Fruit fly (Drosophila melanogaster) whole organism, embryonic: Measurements from ENCODE around the gene Ldaf1.
A peak's percentile ranks its signal among the peaks of the same experiment; 100 is the strongest.

Experiments
- Awh ChIP-seq: fragments of 200-800 bp; sonication (Bioruptor generic); IDR thresholded peaks from 2 replicates; pipeline ENCODE4, ENCODE4 v1.3.6; 2022; ENCODE audit warnings: missing biosample characterization, missing genetic modification characterization
- C15 ChIP-seq: fragments of 200-800 bp; sonication (Bioruptor generic); IDR thresholded peaks from 3 replicates; pipeline ENCODE4 v1.3.6; 2022; ENCODE audit warnings: missing biosample characterization, missing genetic modification characterization
- CG1024 ChIP-seq: fragments of 200-800 bp; sonication (Bioruptor generic); IDR thresholded peaks from 2 replicates; pipeline ENCODE4 v1.3.6; 2022; ENCODE audit warnings: missing biosample characterization, missing genetic modification characterization
- CG13424 ChIP-seq: fragments of 200-800 bp; sonication (Bioruptor generic); optimal IDR thresholded peaks from 2 replicates; lab custom pipeline; 2019; ENCODE audit warnings: missing biosample characterization, mild to moderate bottlenecking, missing genetic modification characterization, moderate library complexity
- CG14965 ChIP-seq: fragments of 200-800 bp; sonication (Bioruptor generic); optimal IDR thresholded peaks from 2 replicates; lab custom pipeline; 2016; ENCODE audit warnings: missing biosample characterization, missing genetic modification characterization, borderline replicate concordance
- CG1647 ChIP-seq: fragments of 200-800 bp; sonication (Bioruptor generic); optimal IDR thresholded peaks from 3 replicates; lab custom pipeline; 2016; ENCODE audit warnings: missing biosample characterization, missing genetic modification characterization
- CG16779 ChIP-seq: fragments of 200-800 bp; sonication (Bioruptor generic); IDR thresholded peaks from 2 replicates; pipeline ENCODE4 v1.3.6; 2022; ENCODE audit warnings: missing biosample characterization, missing genetic modification characterization
- CG17829 ChIP-seq: fragments of 200-800 bp; optimal IDR thresholded peaks from 2 replicates; lab custom pipeline; 2019; ENCODE audit warnings: missing biosample characterization, mild to moderate bottlenecking, missing genetic modification characterization, moderate library complexity
- CG2116 ChIP-seq: fragments of 200-800 bp; sonication (Bioruptor generic); optimal IDR thresholded peaks from 3 replicates; lab custom pipeline; 2018; ENCODE audit warnings: missing biosample characterization, mild to moderate bottlenecking, missing genetic modification characterization
- CG2129 ChIP-seq: fragments of 200-800 bp; sonication (Bioruptor generic); IDR thresholded peaks from 2 replicates; pipeline ENCODE4 v1.3.6; 2022; ENCODE audit warnings: missing biosample characterization, missing genetic modification characterization; ENCODE audit not compliant: partially characterized antibody
- CG2202 ChIP-seq: fragments of 200-800 bp; sonication (Bioruptor generic); optimal IDR thresholded peaks from 2 replicates; lab custom pipeline; 2018; ENCODE audit warnings: missing biosample characterization, mild to moderate bottlenecking, missing genetic modification characterization
- CG33557 ChIP-seq: fragments of 200-800 bp; sonication (Bioruptor generic); optimal IDR thresholded peaks from 2 replicates; lab custom pipeline; 2019; ENCODE audit warnings: missing biosample characterization, mild to moderate bottlenecking, missing genetic modification characterization, moderate library complexity
- CG4730 ChIP-seq: fragments of 200-800 bp; sonication (Bioruptor generic); IDR thresholded peaks from 2 replicates; pipeline ENCODE4 v1.3.6; 2022; ENCODE audit warnings: missing biosample characterization, missing genetic modification characterization
- CG4820 ChIP-seq: fragments of 200-800 bp; sonication (Bioruptor generic); optimal IDR thresholded peaks from 3 replicates; lab custom pipeline; 2016; ENCODE audit warnings: missing biosample characterization, missing genetic modification characterization
- CG6175 ChIP-seq: fragments of 200-800 bp; sonication (Bioruptor generic); IDR thresholded peaks from 3 replicates; pipeline ENCODE4 v1.3.6; 2022; ENCODE audit warnings: missing biosample characterization, missing genetic modification characterization
- CG6813 ChIP-seq: fragments of 200-800 bp; sonication (Bioruptor generic); optimal IDR thresholded peaks from 2 replicates; lab custom pipeline; 2017; ENCODE audit warnings: missing biosample characterization, missing genetic modification characterization, mild to moderate bottlenecking, moderate library complexity, missing genetic modification reagents
- CG7271 ChIP-seq: fragments of 200-800 bp; sonication (Bioruptor generic); optimal IDR thresholded peaks from 2 replicates; lab custom pipeline; 2018; ENCODE audit warnings: missing biosample characterization, mild to moderate bottlenecking, missing genetic modification characterization, moderate library complexity
- CG7839 ChIP-seq: fragments of 200-800 bp; sonication (Bioruptor generic); optimal IDR thresholded peaks from 3 replicates; lab custom pipeline; 2018; ENCODE audit warnings: missing biosample characterization, mild to moderate bottlenecking, missing genetic modification characterization, moderate library complexity
- CG9727 ChIP-seq: fragments of 200-800 bp; sonication (Bioruptor generic); optimal IDR thresholded peaks from 3 replicates; lab custom pipeline; 2017; ENCODE audit warnings: missing biosample characterization, mild to moderate bottlenecking, missing genetic modification characterization
- CG9797 ChIP-seq: fragments of 200-800 bp; sonication (Bioruptor generic); optimal IDR thresholded peaks from 3 replicates; lab custom pipeline; 2018; ENCODE audit warnings: missing biosample characterization, mild to moderate bottlenecking, missing genetic modification characterization
- CG9932 ChIP-seq: fragments of 200-800 bp; sonication (Bioruptor generic); IDR thresholded peaks from 2 replicates; pipeline ENCODE4 v1.3.6; 2022; ENCODE audit warnings: missing biosample characterization, missing genetic modification characterization
- CrebB ChIP-seq: fragments of 200-800 bp; sonication (Bioruptor generic); optimal IDR thresholded peaks from 3 replicates; lab custom pipeline; 2018; ENCODE audit warnings: missing biosample characterization, mild to moderate bottlenecking, missing genetic modification characterization
- D19B ChIP-seq: fragments of 200-800 bp; sonication (Bioruptor generic); optimal IDR thresholded peaks from 2 replicates; lab custom pipeline; 2017; ENCODE audit warnings: missing biosample characterization, mild to moderate bottlenecking, missing genetic modification characterization
- Doc2 ChIP-seq: fragments of 200-800 bp; sonication (Bioruptor generic); IDR thresholded peaks from 2 replicates; pipeline ENCODE4 v1.3.6; 2022; ENCODE audit warnings: missing biosample characterization, missing genetic modification characterization
- Gug ChIP-seq: fragments of 200-800 bp; sonication (Bioruptor generic); IDR thresholded peaks from 4 replicates; pipeline ENCODE4 v1.3.6; 2022; ENCODE audit warnings: missing biosample characterization, missing genetic modification characterization
- HHEX ChIP-seq: fragments of 200-800 bp; sonication (Bioruptor generic); optimal IDR thresholded peaks from 3 replicates; lab custom pipeline; 2017; ENCODE audit warnings: missing biosample characterization, mild to moderate bottlenecking, missing genetic modification characterization, missing genetic modification reagents
- HLHmδ ChIP-seq: fragments of 200-800 bp; sonication (Bioruptor generic); optimal IDR thresholded peaks from 2 replicates; lab custom pipeline; 2018; ENCODE audit warnings: missing biosample characterization, mild to moderate bottlenecking, missing genetic modification characterization, moderate library complexity
- Jarid2 ChIP-seq: fragments of 200-800 bp; sonication (Bioruptor generic); optimal IDR thresholded peaks from 3 replicates; lab custom pipeline; 2017; ENCODE audit warnings: mild to moderate bottlenecking, missing biosample characterization, missing genetic modification reagents, missing genetic modification characterization
- MBD-R2 ChIP-seq: fragments of 200-800 bp; sonication (Bioruptor generic); IDR thresholded peaks from 2 replicates; pipeline ENCODE4 v1.3.6; 2022; ENCODE audit warnings: missing biosample characterization, missing genetic modification characterization
- Ptx1 ChIP-seq: fragments of 200-800 bp; sonication (Bioruptor generic); IDR thresholded peaks from 2 replicates; pipeline ENCODE4 v1.3.6; 2022; ENCODE audit warnings: missing biosample characterization, missing genetic modification characterization
- Spps ChIP-seq: fragments of 200-800 bp; sonication (Bioruptor generic); optimal IDR thresholded peaks from 2 replicates; lab custom pipeline; 2018; ENCODE audit warnings: missing biosample characterization, mild to moderate bottlenecking, missing genetic modification characterization
- TFAM ChIP-seq: fragments of 200-800 bp; sonication (Bioruptor generic); optimal IDR thresholded peaks from 2 replicates; lab custom pipeline; 2017; ENCODE audit warnings: missing biosample characterization, missing genetic modification characterization, inconsistent platforms
- YL-1 ChIP-seq: fragments of 200-800 bp; sonication (Bioruptor generic); optimal IDR thresholded peaks from 3 replicates; lab custom pipeline; 2017; ENCODE audit warnings: missing biosample characterization, mild to moderate bottlenecking, missing genetic modification characterization
- abd-A ChIP-seq: fragments of 200-800 bp; sonication (Bioruptor generic); optimal IDR thresholded peaks from 3 replicates; lab custom pipeline; 2019; ENCODE audit warnings: missing biosample characterization, mild to moderate bottlenecking, missing genetic modification characterization, moderate library complexity
- eyg ChIP-seq: fragments of 200-800 bp; sonication (Bioruptor generic); optimal IDR thresholded peaks from 3 replicates; lab custom pipeline; 2016; ENCODE audit warnings: missing biosample characterization, missing genetic modification characterization
- fd102C ChIP-seq: fragments of 200-800 bp; sonication (Bioruptor generic); optimal IDR thresholded peaks from 2 replicates; lab custom pipeline; 2018; ENCODE audit warnings: missing biosample characterization, mild to moderate bottlenecking, missing genetic modification characterization, moderate library complexity
- fd64A ChIP-seq: fragments of 200-800 bp; sonication (Bioruptor generic); optimal IDR thresholded peaks from 3 replicates; lab custom pipeline; 2018; ENCODE audit warnings: missing biosample characterization, mild to moderate bottlenecking, missing genetic modification characterization
- hkb ChIP-seq, 2 experiments: fragments of 200-800 bp in 1 of 2; fragments of >200 bp in 1 of 2; sonication (Bioruptor generic) in 1 of 2; IDR thresholded peaks in 1 of 2; optimal IDR thresholded peaks in 1 of 2; 2 replicates each; pipeline versions ENCODE4 v1.3.6 to Lab custom; 2017 to 2022; ENCODE audit warnings: missing biosample characterization in 1 of 2, missing genetic modification characterization in 1 of 2
- insv ChIP-seq, 2 experiments: fragments of 200-800 bp; sonication (Bioruptor generic); optimal IDR thresholded peaks; 3 replicates each; lab custom pipeline; 2016 to 2018; ENCODE audit warnings: missing biosample characterization in 2 of 2, missing genetic modification characterization in 2 of 2
- lbe ChIP-seq: fragments of 200-800 bp; sonication (Bioruptor generic); optimal IDR thresholded peaks from 2 replicates; lab custom pipeline; 2016; ENCODE audit warnings: missing biosample characterization, mild to moderate bottlenecking, missing genetic modification characterization
- mld ChIP-seq: fragments of 200-800 bp; sonication (Bioruptor generic); IDR thresholded peaks from 3 replicates; pipeline ENCODE4 v1.3.6; 2022; ENCODE audit warnings: missing biosample characterization, missing genetic modification characterization; ENCODE audit not compliant: partially characterized antibody
- nom ChIP-seq: fragments of 200-800 bp; sonication (Bioruptor generic); optimal IDR thresholded peaks from 2 replicates; lab custom pipeline; 2017; ENCODE audit warnings: missing biosample characterization, missing genetic modification characterization, mild to moderate bottlenecking, moderate library complexity, missing genetic modification reagents
- pzg ChIP-seq: fragments of 200-800 bp; sonication (Bioruptor generic); optimal IDR thresholded peaks from 3 replicates; lab custom pipeline; 2018; ENCODE audit warnings: missing biosample characterization, mild to moderate bottlenecking, missing genetic modification characterization, moderate library complexity
- ro ChIP-seq: fragments of 200-800 bp; sonication (Bioruptor generic); IDR thresholded peaks from 2 replicates; pipeline ENCODE4 v1.3.6; 2022; ENCODE audit warnings: missing biosample characterization, missing genetic modification characterization
- slp2 ChIP-seq: fragments of 200-800 bp; sonication (Bioruptor generic); optimal IDR thresholded peaks from 2 replicates; lab custom pipeline; 2016; ENCODE audit warnings: missing biosample characterization, missing genetic modification characterization
- stwl ChIP-seq: fragments of 200-800 bp; sonication (Bioruptor generic); optimal IDR thresholded peaks from 3 replicates; lab custom pipeline; 2018; ENCODE audit warnings: missing biosample characterization, mild to moderate bottlenecking, missing genetic modification characterization, moderate library complexity
- tio ChIP-seq: fragments of 200-800 bp; sonication (Bioruptor generic); optimal IDR thresholded peaks from 2 replicates; lab custom pipeline; 2017; ENCODE audit warnings: missing biosample characterization, missing genetic modification characterization, inconsistent platforms
- unc-4 ChIP-seq: fragments of 200-800 bp; sonication (Bioruptor generic); IDR thresholded peaks from 2 replicates; pipeline ENCODE4 v1.3.6; 2022; ENCODE audit warnings: missing biosample characterization, missing genetic modification characterization; ENCODE audit not compliant: partially characterized antibody
- zf30C ChIP-seq: fragments of 200-800 bp; sonication (Bioruptor generic); optimal IDR thresholded peaks from 3 replicates; lab custom pipeline; 2018; ENCODE audit warnings: missing biosample characterization, mild to moderate bottlenecking, missing genetic modification characterization

The Ldaf1 gene

DNA sequence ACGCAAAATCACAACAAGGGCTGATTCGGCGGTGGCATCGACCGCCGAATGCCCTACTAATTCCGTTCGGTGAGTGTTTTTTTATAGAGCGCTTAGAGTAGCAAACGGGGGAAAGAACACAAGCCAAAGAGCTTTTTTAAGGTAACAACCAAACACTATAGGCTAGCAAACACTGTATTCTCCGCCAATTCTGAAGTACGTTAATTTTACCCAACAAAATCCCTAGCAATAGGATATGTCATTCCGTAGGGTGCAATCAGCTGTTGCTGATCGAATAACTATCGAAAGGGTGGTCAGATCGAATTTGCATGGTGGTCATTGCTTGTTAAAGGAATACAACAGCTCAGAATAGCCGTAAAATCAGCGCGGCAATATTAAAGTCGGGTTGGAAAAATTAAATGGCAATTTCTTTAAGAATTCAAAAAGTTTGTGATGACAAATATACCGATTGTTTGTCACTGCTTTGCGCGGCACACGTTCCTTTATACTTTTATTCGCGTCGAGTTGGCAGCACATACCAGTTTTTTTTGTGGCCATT, 6.1 kb upstream of the Ldaf1 start, which contains the start of gene mip130 (continued):
- TF ChIP-seq slp2 (GFP tag; lab: Kevin White, UChicago) (peak; percentile 22), abd-A (tag; lab: Kevin White, UChicago) (no peak), CG2129 (GFP tag; lab: Robert Waterston, UW) (peak; percentile 48; the same call in 1 of the 2 replicates), CG1024 (GFP tag; lab: Robert Waterston, UW) (0 out of 2 replicates have a peak, but pooled peaks have one; percentile 36), ro (GFP tag; lab: Robert Waterston, UW) (no peak), CrebB (tag; lab: Kevin White, UChicago) (no peak), lbe (GFP tag; lab: Kevin White, UChicago) (no peak), CG6813 (no peak), fd102C (GFP tag; lab: Kevin White, UChicago) (no peak), MBD-R2 (peak; percentile 62), CG9727 (GFP tag; lab: Kevin White, UChicago) (peak; percentile 52), stwl (tag; lab: Kevin White, UChicago) (peak; percentile 42), fd64A (GFP tag; lab: Kevin White, UChicago) (no peak), CG13424 (tag; lab: Kevin White, UChicago) (peak; percentile 35), CG9797 (GFP tag; lab: Kevin White, UChicago) (no peak), insv (GFP tag; optimal IDR thresholded peaks at IDR 0.05; lab: Kevin White, UChicago) (peak in 1 of 2 experiments; percentile 14), CG17829 (tag; lab: Kevin White, UChicago) (peak; percentile 45), Doc2 (no peak), CG14965 (no peak), TFAM (GFP tag; lab: Kevin White, UChicago) (no peak), Jarid2 (GFP tag; lab: Kevin White, UChicago) (no peak), CG7839 (tag; lab: Kevin White, UChicago) (peak; percentile 66), unc-4 (peak; percentile 74), CG2202 (tag; lab: Kevin White, UChicago) (no peak), eyg (GFP tag; lab: Kevin White, UChicago) (no peak), HHEX (GFP tag; lab: Kevin White, UChicago) (peak; percentile 50), HLHmδ (no peak), zf30C (GFP tag; lab: Kevin White, UChicago) (no peak), CG16779 (no peak), YL-1 (GFP tag; lab: Kevin White, UChicago) (no peak), CG1647 (GFP tag; lab: Kevin White, UChicago) (peak; percentile 5), CG2116 (GFP tag; lab: Kevin White, UChicago) (peak; percentile 47), CG7271 (no peak), nom (GFP tag; lab: Kevin White, UChicago) (peak; percentile 56), Awh (GFP tag; lab: Robert Waterston, UW) (no peak), CG4730 (GFP tag; lab: Robert Waterston, UW) (0 out of 2 replicates have a peak, but pooled peaks have one; percentile 10), C15 (GFP tag; lab: Robert Waterston, UW) (no peak), D19B (peak; percentile 57), CG9932 (GFP tag; lab: Robert Waterston, UW) (peak; percentile 72), Gug (no peak), Ptx1 (GFP tag; lab: Robert Waterston, UW) (peak; percentile 54), hkb (optimal IDR thresholded peaks at IDR 0.05; lab: Kevin White, UChicago) (peak; percentile 56), hkb (GFP tag; IDR thresholded peaks at IDR 0.05; lab: Robert Waterston, UW) (peak; percentile 63; the same call in 1 of the 2 replicates), Spps (no peak), pzg (peak; percentile 51), mld (GFP tag; lab: Robert Waterston, UW) (0 out of 3 replicates have a peak, but pooled peaks have one; percentile 46), CG6175 (GFP tag; lab: Robert Waterston, UW) (no peak), CG4820 (peak; percentile 17), CG33557 (no peak), tio (GFP tag; lab: Kevin White, UChicago) (no peak)
